Fruit fly (Drosophila melanogaster): ENCODE results near the gene CG31897.

CG31897 gene

dm6 chr2L:8417562-8417961, 24.7 kb upstream of the CG31897 start:
- no peak for TF ChIP-seq CG17801 (GFP tag; optimal IDR thresholded peaks at IDR 0.05; ENCODE audit: partially characterized antibody)

dm6 chr2L:8418113-8418885, 23.9 kb upstream of the CG31897 start:
- no peak for TF ChIP-seq CG17801 (GFP tag; optimal IDR thresholded peaks at IDR 0.05; ENCODE audit: partially characterized antibody)

- no peak for TF ChIP-seq CG17801 (GFP tag; optimal IDR thresholded peaks at IDR 0.05; ENCODE audit: partially characterized antibody)
Observed at dm6 chr2L:8419382-8419940, 22.8 kb upstream of the CG31897 start.

- no peak for TF ChIP-seq CG17801 (GFP tag; optimal IDR thresholded peaks at IDR 0.05; ENCODE audit: partially characterized antibody)
Observed at dm6 chr2L:8420259-8420930, 21.9 kb upstream of the CG31897 start.

dm6 chr2L:8421717-8422116, 20.5 kb upstream of the CG31897 start:
- no peak for TF ChIP-seq CG17801 (GFP tag; optimal IDR thresholded peaks at IDR 0.05; ENCODE audit: partially characterized antibody)

dm6 chr2L:8423047-8423446, 19.2 kb upstream of the CG31897 start:
- no peak for TF ChIP-seq CG17801 (GFP tag; optimal IDR thresholded peaks at IDR 0.05; ENCODE audit: partially characterized antibody)

- TF ChIP-seq CG17801 (GFP tag; optimal IDR thresholded peaks at IDR 0.05; ENCODE audit: partially characterized antibody): no peak
Observed at dm6 chr2L:8423460-8424089, 18.7 kb upstream of the CG31897 start.

- TF ChIP-seq CG17801 (GFP tag; optimal IDR thresholded peaks at IDR 0.05; ENCODE audit: partially characterized antibody): no peak
Observed at dm6 chr2L:8424090-8424470, 18.2 kb upstream of the CG31897 start.

- no peak for TF ChIP-seq CG17801 (GFP tag; optimal IDR thresholded peaks at IDR 0.05; ENCODE audit: partially characterized antibody)
Observed at dm6 chr2L:8424662-8425208, 17.5 kb upstream of the CG31897 start.

dm6 chr2L:8425212-8425611, 17.0 kb upstream of the CG31897 start:
- no peak for TF ChIP-seq CG17801 (GFP tag; optimal IDR thresholded peaks at IDR 0.05; ENCODE audit: partially characterized antibody)

- no peak for TF ChIP-seq CG17801 (GFP tag; optimal IDR thresholded peaks at IDR 0.05; ENCODE audit: partially characterized antibody)
Observed at dm6 chr2L:8425962-8426759, 16.1 kb upstream of the CG31897 start.

- TF ChIP-seq CG17801 (GFP tag; optimal IDR thresholded peaks at IDR 0.05; ENCODE audit: partially characterized antibody): no peak
Observed at dm6 chr2L:8426801-8427200, 15.4 kb upstream of the CG31897 start.

- TF ChIP-seq CG17801 (GFP tag; optimal IDR thresholded peaks at IDR 0.05; ENCODE audit: partially characterized antibody): no peak
Observed at dm6 chr2L:8432130-8432529, 10.1 kb upstream of the CG31897 start.

dm6 chr2L:8433512-8433911, 8.7 kb upstream of the CG31897 start, which contains the start of gene grk:
TSS of gene grk (minus strand) at chr2L:8433598.
- no peak for TF ChIP-seq CG17801 (GFP tag; optimal IDR thresholded peaks at IDR 0.05; ENCODE audit: partially characterized antibody)

- no peak for TF ChIP-seq CG17801 (GFP tag; optimal IDR thresholded peaks at IDR 0.05; ENCODE audit: partially characterized antibody)
Observed at dm6 chr2L:8437176-8437575, 5.1 kb upstream of the CG31897 start, which contains the start of the genes D12 and Chrac-14. TSS of gene D12 (minus strand) at chr2L:8437365. TSS of gene Chrac-14 (plus strand) at chr2L:8437405.

Measured in ovary, adult (tissue).